Fruit fly (Drosophila melanogaster) whole organism, wandering third instar larva: Measurements from ENCODE around the gene Dic4.

Experiments
- Dfd ChIP-seq: fragments of >200 bp; optimal IDR thresholded peaks from 2 replicates; lab custom pipeline; 2017; ENCODE audit warnings: missing biosample characterization, missing genetic modification characterization
- Hr78 ChIP-seq: fragments of >200 bp; optimal IDR thresholded peaks from 2 replicates; lab custom pipeline; 2017; ENCODE audit warnings: missing biosample characterization, missing genetic modification characterization
- Hr83 ChIP-seq: fragments of 200-300 bp; sonication (Bioruptor generic); optimal IDR thresholded peaks from 2 replicates; lab custom pipeline; 2016; ENCODE audit warnings: missing biosample characterization, mild to moderate bottlenecking, missing genetic modification characterization, moderate library complexity; ENCODE audit not compliant: poor library complexity, severe bottlenecking
- Jra ChIP-seq: sonication (Bioruptor generic); optimal IDR thresholded peaks from 2 replicates; lab custom pipeline; 2016; ENCODE audit warnings: missing biosample characterization, missing genetic modification characterization
- Myc ChIP-seq: fragments of >200 bp; optimal IDR thresholded peaks from 2 replicates; lab custom pipeline; 2017
- OdsH ChIP-seq: fragments of 200-800 bp; sonication (Bioruptor generic); optimal IDR thresholded peaks from 2 replicates; lab custom pipeline; 2016; ENCODE audit warnings: missing biosample characterization, mild to moderate bottlenecking, missing genetic modification characterization
- Rel ChIP-seq, 2 experiments: fragments of 200-800 bp; sonication (Bioruptor generic) in 1 of 2; optimal IDR thresholded peaks; 2 replicates in 1 of 2; 3 replicates in 1 of 2; lab custom pipeline; 2016 to 2019; ENCODE audit warnings: mild to moderate bottlenecking in 2 of 2, missing biosample characterization in 2 of 2, missing genetic modification characterization in 2 of 2, moderate library complexity in 1 of 2
- Sp1 ChIP-seq: fragments of 200-800 bp; sonication (Bioruptor generic); optimal IDR thresholded peaks from 3 replicates; lab custom pipeline; 2019; ENCODE audit warnings: missing biosample characterization, mild to moderate bottlenecking, missing genetic modification characterization, moderate library complexity
- brk ChIP-seq: fragments of 200-800 bp; sonication (Bioruptor generic); optimal IDR thresholded peaks from 2 replicates; lab custom pipeline; 2016; ENCODE audit warnings: missing biosample characterization, mild to moderate bottlenecking, missing genetic modification characterization
- dmrt93B ChIP-seq: fragments of 200-800 bp; sonication (Bioruptor generic); optimal IDR thresholded peaks from 2 replicates; lab custom pipeline; 2018; ENCODE audit warnings: missing biosample characterization, mild to moderate bottlenecking, missing genetic modification characterization
- dsf ChIP-seq: sonication (Bioruptor generic); optimal IDR thresholded peaks from 2 replicates; lab custom pipeline; 2016; ENCODE audit warnings: missing biosample characterization, missing genetic modification characterization, borderline replicate concordance
- foxo ChIP-seq, 2 experiments: fragments of 200-800 bp; sonication (Bioruptor generic); optimal IDR thresholded peaks; 2 replicates in 1 of 2; 3 replicates in 1 of 2; lab custom pipeline; 2016 to 2017; ENCODE audit warnings: missing biosample characterization in 2 of 2, missing genetic modification characterization in 2 of 2
- fru ChIP-seq: fragments of 200-800 bp; sonication (Bioruptor generic); optimal IDR thresholded peaks from 3 replicates; lab custom pipeline; 2016; ENCODE audit warnings: missing biosample characterization, mild to moderate bottlenecking, missing genetic modification characterization
- psq ChIP-seq: fragments of 200-800 bp; sonication (Bioruptor generic); optimal IDR thresholded peaks from 3 replicates; lab custom pipeline; 2017; ENCODE audit warnings: missing biosample characterization, mild to moderate bottlenecking, missing genetic modification characterization, moderate library complexity
- usp ChIP-seq: fragments of >200 bp; optimal IDR thresholded peaks from 2 replicates; lab custom pipeline; 2017; ENCODE audit warnings: missing biosample characterization, missing genetic modification characterization
- woc ChIP-seq: sonication (Bioruptor generic); optimal IDR thresholded peaks from 2 replicates; lab custom pipeline; 2016; ENCODE audit warnings: missing biosample characterization, mild to moderate bottlenecking, missing genetic modification characterization

The Dic4 gene

dm6 chr3L:18667115-18667514, 31.1 kb downstream of the Dic4 start, which contains the start of gene CG42495:
TSS of gene CG42495 (plus strand) at chr3L:18667361.
- TF ChIP-seq Myc (lab: Kevin White, UChicago) (peak; percentile 71), psq (GFP tag; lab: Kevin White, UChicago) (no peak), Jra (GFP tag; lab: Kevin White, UChicago) (no peak), Hr78 (GFP tag; lab: Kevin White, UChicago) (no peak), fru (peak; percentile 100), woc (no peak), dsf (GFP tag; lab: Kevin White, UChicago) (no peak), Hr83 (GFP tag; lab: Kevin White, UChicago) (peak; percentile 21), Rel (GFP tag; optimal IDR thresholded peaks at IDR 0.05; lab: Kevin White, UChicago) (no peak), Rel (tag; optimal IDR thresholded peaks at IDR 0.05; lab: Kevin White, UChicago) (peak; percentile 5)

- TF ChIP-seq OdsH (GFP tag; lab: Kevin White, UChicago) (no peak), Dfd (peak; percentile 92)
Observed at dm6 chr3L:18665594-18665993, 32.6 kb downstream of the Dic4 start.

- TF ChIP-seq brk (GFP tag; lab: Kevin White, UChicago) = no peak
- no peak for TF ChIP-seq usp (GFP tag; lab: Kevin White, UChicago)
- no peak for TF ChIP-seq dmrt93B (GFP tag; lab: Kevin White, UChicago)
- no peak for TF ChIP-seq fru
- TF ChIP-seq Dfd = no peak
- no peak for TF ChIP-seq foxo (GFP tag; optimal IDR thresholded peaks at IDR 0.05; lab: Kevin White, UChicago)
- no peak for TF ChIP-seq Sp1 (GFP tag; lab: Kevin White, UChicago)
Observed at dm6 chr3L:18653737-18654136, 44.5 kb downstream of the Dic4 start.
